Worm (Caenorhabditis elegans) whole organism, L4 larva: ENCODE measurements around the gene C15B12.4.
A peak's percentile ranks its signal among the peaks of the same experiment; 100 is the strongest.

Experiments used
- D1046.2 ChIP-seq: fragments of 200-800 bp; sonication (Bioruptor generic); IDR thresholded peaks from 2 replicates; pipeline ENCODE4 v1.3.6; 2022; ENCODE audit warnings: missing genetic modification characterization, missing compliant biosample characterization
- F26F4.8 ChIP-seq: fragments of 200-800 bp; sonication (Bioruptor generic); conservative IDR thresholded peaks from 2 replicates; pipeline ENCODE4 v1.3.6; 2022; ENCODE audit warnings: missing genetic modification characterization, missing compliant biosample characterization
- Y48G9A.11 ChIP-seq: fragments of 200-800 bp; sonication (Bioruptor generic); IDR thresholded peaks from 2 replicates; pipeline ENCODE4 v1.3.6; 2022; ENCODE audit warnings: missing genetic modification reagents, missing genetic modification characterization, missing compliant biosample characterization
- ZK337.2 ChIP-seq: fragments of 200-800 bp; sonication (Bioruptor generic); IDR thresholded peaks from 2 replicates; pipeline ENCODE4 v1.3.6; 2022; ENCODE audit warnings: missing genetic modification reagents, missing genetic modification characterization, missing compliant biosample characterization
- ZK546.5 ChIP-seq, 2 experiments: sonication (generic microtip); optimal IDR thresholded peaks; 2 replicates each; lab custom pipeline; 2017; ENCODE audit warnings: missing biosample characterization in 2 of 2, missing genetic modification characterization in 2 of 2
- ceh-20 ChIP-seq: fragments of 200-800 bp; sonication (Bioruptor generic); IDR thresholded peaks from 2 replicates; pipeline ENCODE4 v1.3.6; 2022; ENCODE audit warnings: missing genetic modification reagents, missing genetic modification characterization, missing compliant biosample characterization
- ceh-32 ChIP-seq: sonication (generic microtip); optimal IDR thresholded peaks from 2 replicates; lab custom pipeline; 2016; ENCODE audit warnings: mild to moderate bottlenecking, missing genetic modification characterization, missing compliant biosample characterization; ENCODE audit not compliant: poor library complexity
- ces-1 ChIP-seq: fragments of 150-350 bp; sonication (generic microtip); optimal IDR thresholded peaks from 4 replicates; lab custom pipeline; 2014; ENCODE audit warnings: missing biosample characterization, missing genetic modification reagents, missing genetic modification characterization
- ctbp-1 ChIP-seq: fragments of 200-800 bp; sonication (Bioruptor generic); IDR thresholded peaks from 2 replicates; pipeline ENCODE4 v1.3.6; 2022; ENCODE audit warnings: missing genetic modification reagents, missing genetic modification characterization, missing compliant biosample characterization
- daf-16 ChIP-seq, 3 experiments: sonication (generic microtip); optimal IDR thresholded peaks; 2 replicates each; lab custom pipeline; 2016 to 2017; ENCODE audit warnings: missing genetic modification characterization in 3 of 3, missing genetic modification reagents in 3 of 3, mild to moderate bottlenecking in 2 of 3, missing compliant biosample characterization in 2 of 3, missing biosample characterization in 1 of 3, moderate library complexity in 1 of 3
- dmd-6 ChIP-seq: fragments of 200-800 bp; sonication (Bioruptor generic); IDR thresholded peaks from 2 replicates; pipeline ENCODE4 v1.3.6; 2022; ENCODE audit warnings: missing genetic modification reagents, missing genetic modification characterization, missing compliant biosample characterization
- dve-1 ChIP-seq: sonication (generic microtip); optimal IDR thresholded peaks from 2 replicates; lab custom pipeline; 2017; ENCODE audit warnings: antibody characterized with exemption, mild to moderate bottlenecking, missing genetic modification characterization, missing compliant biosample characterization; ENCODE audit not compliant: insufficient read depth
- gei-8 ChIP-seq: fragments of 200-800 bp; sonication (Bioruptor generic); optimal IDR thresholded peaks from 2 replicates; lab custom pipeline; 2018; ENCODE audit warnings: mild to moderate bottlenecking, missing genetic modification characterization, missing compliant biosample characterization
- hlh-11 ChIP-seq: fragments of 200-800 bp; sonication (Bioruptor generic); optimal IDR thresholded peaks from 2 replicates; lab custom pipeline; 2018; ENCODE audit warnings: mild to moderate bottlenecking, missing genetic modification characterization, missing compliant biosample characterization
- hmg-1.1 ChIP-seq: fragments of 200-800 bp; sonication (Bioruptor generic); IDR thresholded peaks from 2 replicates; pipeline ENCODE4 v1.3.6; 2022; ENCODE audit warnings: missing genetic modification reagents, missing genetic modification characterization, missing compliant biosample characterization
- lin-1 ChIP-seq: fragments of 200-800 bp; sonication (Bioruptor generic); IDR thresholded peaks from 2 replicates; pipeline ENCODE4 v1.3.6; 2022; ENCODE audit warnings: missing genetic modification reagents, missing genetic modification characterization, missing compliant biosample characterization
- madf-5 ChIP-seq, 2 experiments: fragments of 200-800 bp; sonication (Bioruptor generic); IDR thresholded peaks; 2 replicates each; pipeline ENCODE4 v1.3.6; 2022; ENCODE audit warnings: missing compliant biosample characterization in 2 of 2, missing genetic modification characterization in 2 of 2
- mxl-3 ChIP-seq: fragments of 200-800 bp; sonication (Bioruptor generic); optimal IDR thresholded peaks from 2 replicates; lab custom pipeline; 2018; ENCODE audit warnings: mild to moderate bottlenecking, missing genetic modification characterization, missing compliant biosample characterization
- nhr-102 ChIP-seq: sonication (generic microtip); optimal IDR thresholded peaks from 2 replicates; lab custom pipeline; 2016; ENCODE audit warnings: mild to moderate bottlenecking, missing genetic modification characterization, moderate library complexity, missing compliant biosample characterization
- nhr-28 ChIP-seq: fragments of 150-350 bp; optimal IDR thresholded peaks from 2 replicates; lab custom pipeline; 2014; ENCODE audit warnings: missing biosample characterization, missing genetic modification characterization
- nhr-41 ChIP-seq: fragments of 200-800 bp; sonication (Bioruptor generic); IDR thresholded peaks from 2 replicates; pipeline ENCODE4 v1.3.6; 2022; ENCODE audit warnings: missing genetic modification reagents, missing genetic modification characterization, missing compliant biosample characterization
- nhr-48 ChIP-seq: sonication (generic microtip); optimal IDR thresholded peaks from 2 replicates; lab custom pipeline; 2016; ENCODE audit warnings: mild to moderate bottlenecking, missing genetic modification characterization, missing compliant biosample characterization
- nhr-6 ChIP-seq: fragments of 150-350 bp; optimal IDR thresholded peaks from 2 replicates; lab custom pipeline; 2014; ENCODE audit warnings: missing biosample characterization, missing genetic modification characterization
- nhr-76 ChIP-seq: fragments of 150-350 bp; optimal IDR thresholded peaks from 2 replicates; lab custom pipeline; 2014; ENCODE audit warnings: missing biosample characterization, missing genetic modification characterization
- nhr-77 ChIP-seq: fragments of 150-350 bp; optimal IDR thresholded peaks from 2 replicates; lab custom pipeline; 2014; ENCODE audit warnings: missing biosample characterization, missing genetic modification characterization
- pha-4 ChIP-seq, 2 experiments: fragments of 150-350 bp in 1 of 2; fragments of 200-800 bp in 1 of 2; sonication (Bioruptor generic) in 1 of 2; IDR thresholded peaks in 1 of 2; optimal IDR thresholded peaks in 1 of 2; 2 replicates each; pipeline versions ENCODE4 v1.3.6 to Lab custom; 2014 to 2022; ENCODE audit warnings: missing genetic modification characterization in 2 of 2, missing genetic modification reagents in 2 of 2, missing biosample characterization in 1 of 2, missing compliant biosample characterization in 1 of 2
- php-3 ChIP-seq: fragments of 200-800 bp; sonication (Bioruptor generic); IDR thresholded peaks from 2 replicates; pipeline ENCODE4 v1.3.6; 2022; ENCODE audit warnings: missing genetic modification reagents, missing genetic modification characterization, missing compliant biosample characterization
- pqm-1 ChIP-seq: sonication (generic microtip); optimal IDR thresholded peaks from 2 replicates; lab custom pipeline; 2017; ENCODE audit warnings: missing biosample characterization, missing genetic modification characterization
- skn-1 ChIP-seq: fragments of 150-350 bp; optimal IDR thresholded peaks from 2 replicates; lab custom pipeline; 2014; ENCODE audit warnings: missing biosample characterization, missing genetic modification characterization
- tag-97 ChIP-seq: fragments of 200-800 bp; sonication (Bioruptor generic); IDR thresholded peaks from 2 replicates; pipeline ENCODE4 v1.3.6; 2022; ENCODE audit warnings: missing genetic modification characterization, missing compliant biosample characterization
- tra-1 ChIP-seq: fragments of 200-800 bp; sonication (Bioruptor generic); IDR thresholded peaks from 2 replicates; pipeline ENCODE4 v1.3.6; 2022; ENCODE audit warnings: missing genetic modification reagents, missing genetic modification characterization, missing compliant biosample characterization
- unc-62 ChIP-seq, 3 experiments: fragments of 150-350 bp in 1 of 3; sonication (generic microtip); optimal IDR thresholded peaks in 2 of 3; peaks in 1 of 3; 1 replicate in 1 of 3; 2 replicates in 2 of 3; lab custom pipeline; 2014 to 2017; ENCODE audit warnings: missing biosample characterization in 3 of 3, missing genetic modification characterization in 3 of 3, missing genetic modification reagents in 3 of 3, missing genotype in 1 of 3

The C15B12.4 gene

DNA sequence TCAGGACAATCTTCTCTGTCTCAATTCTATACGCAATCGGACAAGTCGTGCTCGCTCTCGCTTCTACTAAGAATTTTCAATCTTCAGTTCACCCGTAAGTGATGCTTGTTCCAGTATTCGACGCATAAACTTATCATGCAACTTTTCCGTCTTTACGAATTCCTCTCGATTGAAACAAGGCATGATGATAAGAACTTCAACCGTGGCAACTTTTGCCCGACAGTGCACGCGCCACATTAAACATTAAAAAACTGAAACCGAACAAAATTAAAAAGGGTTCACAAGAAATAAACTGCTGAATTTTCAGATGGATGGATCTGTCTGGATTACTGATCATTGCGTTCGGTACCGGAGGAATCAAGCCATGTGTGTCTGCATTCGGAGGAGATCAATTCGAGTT lies 15.1 kb downstream of the C15B12.4 start:
- TF ChIP-seq pqm-1 (tag; lab: Kevin White, UChicago) = peak; percentile 57
- no peak for TF ChIP-seq ces-1 (GFP tag; lab: Kevin White, UChicago)
- TF ChIP-seq pha-4 (GFP tag; IDR thresholded peaks at IDR 0.05; lab: Robert Waterston, UW) = no peak
- TF ChIP-seq pha-4 (tag; optimal IDR thresholded peaks at IDR 0.05; lab: Kevin White, UChicago) = no peak
- TF ChIP-seq, all 104 proteins: peak for 1

DNA sequence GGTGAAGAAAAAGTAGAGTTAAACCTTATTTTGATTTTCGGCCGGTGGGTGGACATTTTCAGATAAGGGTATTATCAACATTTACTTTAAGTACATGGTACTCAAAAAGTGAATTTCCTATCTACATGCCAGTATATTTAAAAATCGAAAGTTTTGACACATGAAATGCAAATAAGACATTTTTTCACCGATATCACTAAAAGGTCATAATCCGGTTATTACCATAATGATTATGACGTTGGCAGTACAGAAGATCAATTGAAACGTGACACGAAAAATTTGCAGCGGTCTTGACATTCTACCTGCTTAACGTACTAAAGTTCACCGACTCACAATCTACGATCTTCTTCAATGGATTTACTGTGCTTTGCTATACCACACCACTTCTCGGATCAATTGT lies 15.5 kb downstream of the C15B12.4 start:
- TF ChIP-seq tra-1 (GFP tag; lab: Robert Waterston, UW) = peak; percentile 58; the same call in 1 of the 2 replicates
- TF ChIP-seq dve-1 (tag; lab: Kevin White, UChicago) = peak; percentile 41
- TF ChIP-seq dmd-6 = peak; percentile 69
- TF ChIP-seq unc-62 (GFP tag; optimal IDR thresholded peaks at IDR 0.05 in 1 of 2; lab: Kevin White, UChicago) = peak; percentile 15 to 17
- no peak for TF ChIP-seq unc-62 (tag; optimal IDR thresholded peaks at IDR 0.05; lab: Kevin White, UChicago)
- peak; percentile 0 for TF ChIP-seq nhr-77 (tag; lab: Kevin White, UChicago)
- peak; percentile 30 for TF ChIP-seq nhr-48 (tag; lab: Kevin White, UChicago)
- TF ChIP-seq madf-5 (GFP tag; IDR thresholded peaks at IDR 0.05; lab: Robert Waterston, UW) = no peak
- TF ChIP-seq skn-1 (tag; lab: Kevin White, UChicago) = no peak
- TF ChIP-seq Y48G9A.11 = no peak

DNA sequence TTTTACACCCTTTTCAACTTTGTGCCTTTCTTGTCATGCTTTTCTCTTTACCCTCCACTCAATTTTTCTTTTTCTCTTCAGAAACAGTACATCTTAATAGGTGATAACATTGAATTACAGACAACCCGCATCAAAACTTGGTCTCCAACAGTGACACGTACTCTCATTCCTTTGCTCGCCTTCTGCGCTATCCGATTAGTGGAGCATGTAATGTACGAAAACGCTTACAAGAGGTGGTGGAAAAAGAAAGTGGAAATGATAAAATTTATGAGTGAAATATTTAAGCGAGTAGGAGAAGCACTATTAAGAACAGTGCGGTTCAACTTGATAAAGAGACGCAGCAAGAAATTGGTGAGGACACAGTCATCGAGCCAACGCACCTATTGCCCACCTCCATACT lies 17.0 kb downstream of the C15B12.4 start, which contains the start of gene pept-1:
TSS of gene pept-1 (plus strand) at position 306 of the 400 bp plus-strand sequence.
- TF ChIP-seq nhr-6 (tag; lab: Kevin White, UChicago) = peak; percentile 40
- TF ChIP-seq nhr-41 (GFP tag; lab: Robert Waterston, UW) = 0 out of 2 replicates have a peak, but pooled peaks have one; percentile 16
- TF ChIP-seq nhr-76 (tag; lab: Kevin White, UChicago) = no peak
- peak; percentile 17 for TF ChIP-seq mxl-3 (GFP tag; lab: Kevin White, UChicago)
- TF ChIP-seq pha-4 (GFP tag; IDR thresholded peaks at IDR 0.05; lab: Robert Waterston, UW) = peak; percentile 45; the same call in 1 of the 2 replicates
- TF ChIP-seq pha-4 (tag; optimal IDR thresholded peaks at IDR 0.05; lab: Kevin White, UChicago) = no peak
- no peak for TF ChIP-seq ZK546.5 (tag; optimal IDR thresholded peaks at IDR 0.05; lab: Kevin White, UChicago)
- peak; percentile 88 for TF ChIP-seq dmd-6
- TF ChIP-seq daf-16 (GFP tag; optimal IDR thresholded peaks at IDR 0.05; lab: Kevin White, UChicago) = no peak
- TF ChIP-seq daf-16 (tag; optimal IDR thresholded peaks at IDR 0.05; lab: Kevin White, UChicago) = peak; percentile 58
- peak; percentile 9 for TF ChIP-seq nhr-102
- peak; percentile 73 for TF ChIP-seq dve-1 (tag; lab: Kevin White, UChicago)
- no peak for TF ChIP-seq hmg-1.1 (GFP tag; lab: Robert Waterston, UW)
- TF ChIP-seq F26F4.8 = no peak
- TF ChIP-seq php-3 = peak; percentile 73
- no peak for TF ChIP-seq tag-97 (GFP tag; lab: Robert Waterston, UW)
- TF ChIP-seq hlh-11 (tag; lab: Kevin White, UChicago) = peak; percentile 91
- TF ChIP-seq tra-1 (GFP tag; lab: Robert Waterston, UW) = peak; percentile 76
- no peak for TF ChIP-seq ZK337.2 (GFP tag; lab: Robert Waterston, UW)
- TF ChIP-seq nhr-48 (tag; lab: Kevin White, UChicago) = peak; percentile 45
- peak; percentile 23; the same call in 1 of the 2 replicates for TF ChIP-seq lin-1 (GFP tag; lab: Robert Waterston, UW)
- peak; percentile 95 for TF ChIP-seq pqm-1 (tag; lab: Kevin White, UChicago)
- 0 out of 2 replicates have a peak, but pooled peaks have one; percentile 13 for TF ChIP-seq ceh-20 (GFP tag; lab: Robert Waterston, UW)
- TF ChIP-seq nhr-28 (tag; lab: Kevin White, UChicago) = peak; percentile 60
- peak; percentile 47 for TF ChIP-seq gei-8 (GFP tag; lab: Kevin White, UChicago)
- TF ChIP-seq nhr-77 (tag; lab: Kevin White, UChicago) = peak; percentile 30

DNA sequence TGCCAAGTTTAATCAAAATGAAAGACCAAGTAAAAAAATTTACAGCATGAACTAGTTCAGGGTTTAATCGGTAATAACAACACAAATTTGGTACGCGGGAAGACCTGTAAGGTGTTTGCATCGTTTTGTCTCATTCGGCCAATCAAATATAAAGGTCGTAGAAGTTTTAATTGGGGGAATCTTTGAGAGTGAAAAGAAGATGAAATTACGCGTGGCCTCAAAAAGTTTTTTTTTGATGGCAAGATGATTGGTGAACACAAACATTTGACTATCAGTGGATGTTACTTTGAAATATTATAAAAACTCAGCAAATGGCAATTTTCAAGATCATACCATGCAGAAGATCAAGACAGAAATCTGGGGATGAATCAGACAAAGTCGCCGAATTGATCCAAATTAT lies 18.4 kb downstream of the C15B12.4 start, which contains the start of gene nas-33:
TSS of gene nas-33 (minus strand) at position 101 of the 400 bp plus-strand sequence.
- TF ChIP-seq ceh-32 (tag; lab: Kevin White, UChicago) = no peak
- no peak for TF ChIP-seq ctbp-1 (GFP tag; lab: Robert Waterston, UW)
- TF ChIP-seq D1046.2 = no peak
